Worm (Caenorhabditis elegans) whole organism, L1 larva: Measurements from ENCODE around the gene C01G10.4.

Source experiments
- aly-2 ChIP-seq: fragments of 150-350 bp; optimal IDR thresholded peaks from 2 replicates; lab custom pipeline; 2014; ENCODE audit warnings: missing biosample characterization, missing genetic modification characterization
- lin-39 ChIP-seq: fragments of 150-350 bp; optimal IDR thresholded peaks from 2 replicates; lab custom pipeline; 2014; ENCODE audit warnings: missing biosample characterization, missing genetic modification reagents, missing genetic modification characterization
- nhr-12 ChIP-seq: sonication (generic microtip); optimal IDR thresholded peaks from 2 replicates; lab custom pipeline; 2017; ENCODE audit warnings: missing biosample characterization, missing genetic modification characterization
- tlp-1 ChIP-seq: fragments of 150-350 bp; optimal IDR thresholded peaks from 2 replicates; lab custom pipeline; 2014; ENCODE audit warnings: missing biosample characterization, missing genetic modification characterization

DNA sequence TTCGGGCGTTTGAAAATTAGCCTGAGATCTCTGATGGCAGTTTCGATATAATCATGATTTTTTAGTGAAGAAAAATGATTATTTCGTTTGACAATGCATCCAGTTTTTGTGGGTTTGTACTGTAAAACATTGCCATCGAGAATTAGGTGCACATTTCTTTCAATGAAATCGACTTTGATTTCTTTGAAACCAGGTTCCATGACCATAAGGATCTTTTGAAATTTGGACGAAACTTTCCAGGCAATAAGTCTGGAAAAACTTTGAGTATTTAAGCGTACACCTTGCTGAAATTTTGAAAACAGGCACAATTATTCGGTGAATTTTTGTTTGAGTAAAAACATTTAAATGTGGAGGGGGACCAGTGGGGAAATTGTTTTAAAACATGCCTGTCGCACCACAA lies 37.8 kb upstream of the C01G10.4 start:
- TF ChIP-seq tlp-1 (tag; lab: Kevin White, UChicago) (no peak), lin-39 (no peak), nhr-12 (tag; lab: Kevin White, UChicago) (no peak), aly-2 (tag; lab: Kevin White, UChicago) (no peak)
